Worm (Caenorhabditis elegans): ENCODE data around the gene ttr-2.

- TF ChIP-seq nhr-28 (tag; optimal IDR thresholded peaks at IDR 0.05) (no peak), spr-3 (GFP tag; optimal IDR thresholded peaks at IDR 0.05) (no peak), lin-13 (GFP tag; optimal IDR thresholded peaks at IDR 0.05) (no peak), rbr-2 (tag; optimal IDR thresholded peaks at IDR 0.05) (no peak), set-16 (GFP tag; IDR thresholded peaks at IDR 0.05) (no peak), unc-130 (GFP tag; optimal IDR thresholded peaks at IDR 0.05) (no peak), daf-16 (GFP tag; optimal IDR thresholded peaks at IDR 0.05) (no peak), daf-16 (tag; optimal IDR thresholded peaks at IDR 0.05) (no peak), nhr-25 (tag; optimal IDR thresholded peaks at IDR 0.05; ENCODE audit: borderline replicate concordance, insufficient read depth) (no peak), pqm-1 (tag; optimal IDR thresholded peaks at IDR 0.05) (no peak), skn-1 (tag; optimal IDR thresholded peaks at IDR 0.05) (no peak)
These were observed 41.2 kb upstream of the ttr-2 start for ce11 chrIII:9886323-9886722.

Data from whole organism, L4 larva.